Fruit fly (Drosophila melanogaster): ENCODE data around the gene eIF1A.

The eIF1A gene

DNA sequence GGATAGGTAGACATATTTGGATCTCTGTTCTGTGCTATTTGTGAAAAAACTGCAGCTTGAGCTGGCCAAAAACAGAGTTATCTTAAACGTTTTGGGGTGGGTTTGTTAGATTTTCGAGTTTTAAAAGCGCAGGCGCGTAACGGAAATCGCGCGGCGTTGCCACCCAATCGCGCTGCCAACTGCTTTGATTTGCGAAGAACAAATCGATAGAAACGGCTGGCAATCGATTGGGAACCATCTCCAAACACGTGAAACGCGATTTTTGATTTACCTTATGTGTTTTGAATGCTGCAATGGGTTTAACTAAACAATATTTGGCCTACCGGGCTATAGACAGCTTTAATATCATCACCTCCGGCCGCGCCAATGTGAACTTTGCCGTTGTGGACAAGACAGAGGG is 9.0 kb downstream of the eIF1A start, which contains the start of the genes CG14312 and CG8064 (continued):
- TF ChIP-seq hbn (GFP tag; IDR thresholded peaks at IDR 0.05; ENCODE audit: partially characterized antibody) = peak; percentile 65
- no peak for TF ChIP-seq h (optimal IDR thresholded peaks at IDR 0.05)
- no peak for TF ChIP-seq ac (GFP tag; optimal IDR thresholded peaks at IDR 0.05)
- TF ChIP-seq jumu (GFP tag; optimal IDR thresholded peaks at IDR 0.05) = no peak
- TF ChIP-seq CG17802 (tag; optimal IDR thresholded peaks at IDR 0.05) = no peak
- TF ChIP-seq tll (GFP tag; optimal IDR thresholded peaks at IDR 0.05) = no peak
- no peak for TF ChIP-seq tio (GFP tag; optimal IDR thresholded peaks at IDR 0.05)
- no peak for TF ChIP-seq kay (GFP tag; optimal IDR thresholded peaks at IDR 0.05)
- no peak for TF ChIP-seq shn (GFP tag; optimal IDR thresholded peaks at IDR 0.05)
- no peak for TF ChIP-seq Blimp-1 (GFP tag; optimal IDR thresholded peaks at IDR 0.05)
- TF ChIP-seq CG9609 (GFP tag; optimal IDR thresholded peaks at IDR 0.05) = no peak
- TF ChIP-seq Ptx1 (GFP tag; IDR thresholded peaks at IDR 0.05) = no peak
- no peak for TF ChIP-seq CG16863 (GFP tag; optimal IDR thresholded peaks at IDR 0.05)
- TF ChIP-seq CG31441 (GFP tag; IDR thresholded peaks at IDR 0.05) = no peak
- TF ChIP-seq pho (GFP tag; optimal IDR thresholded peaks at IDR 0.05) = no peak
- no peak for TF ChIP-seq CkIIα-i1 (GFP tag; IDR thresholded peaks at IDR 0.05)
- TF ChIP-seq Kr (GFP tag; optimal IDR thresholded peaks at IDR 0.05) = no peak
- peak; percentile 100 for TF ChIP-seq ewg (GFP tag; optimal IDR thresholded peaks at IDR 0.05)
- TF ChIP-seq phol (tag; optimal IDR thresholded peaks at IDR 0.05) = peak; percentile 15
- TF ChIP-seq B-H1 (GFP tag; IDR thresholded peaks at IDR 0.05) = no peak
- peak; percentile 48 for TF ChIP-seq onecut (GFP tag; IDR thresholded peaks at IDR 0.05)
- TF ChIP-seq tna (GFP tag; IDR thresholded peaks at IDR 0.05; ENCODE audit: partially characterized antibody) = no peak
- no peak for TF ChIP-seq chm (GFP tag; IDR thresholded peaks at IDR 0.05)
- no peak for TF ChIP-seq CG13123 (GFP tag; optimal IDR thresholded peaks at IDR 0.05)
- TF ChIP-seq CG4707 (GFP tag; optimal IDR thresholded peaks at IDR 0.05) = no peak
- TF ChIP-seq Abd-B (GFP tag; optimal IDR thresholded peaks at IDR 0.05) = no peak
- no peak for TF ChIP-seq sima (GFP tag; optimal IDR thresholded peaks at IDR 0.05)
- no peak for TF ChIP-seq CG12391 (tag; optimal IDR thresholded peaks at IDR 0.05)
- no peak for TF ChIP-seq zfh2 (GFP tag; optimal IDR thresholded peaks at IDR 0.05)
- TF ChIP-seq Dad (GFP tag; optimal IDR thresholded peaks at IDR 0.05) = no peak
- TF ChIP-seq Sry-β (GFP tag; optimal IDR thresholded peaks at IDR 0.05) = no peak
- TF ChIP-seq Spps (tag; optimal IDR thresholded peaks at IDR 0.05) = no peak
- TF ChIP-seq Deaf1 (tag; optimal IDR thresholded peaks at IDR 0.05) = no peak
- no peak for TF ChIP-seq CG6813 (GFP tag; optimal IDR thresholded peaks at IDR 0.05)
- TF ChIP-seq CG11093 (GFP tag; IDR thresholded peaks at IDR 0.05) = no peak
- no peak for TF ChIP-seq pb (GFP tag; optimal IDR thresholded peaks at IDR 0.05)
- no peak for TF ChIP-seq cato (GFP tag; optimal IDR thresholded peaks at IDR 0.05; ENCODE audit: borderline replicate concordance)
- TF ChIP-seq CG8765 (GFP tag; IDR thresholded peaks at IDR 0.05) = no peak
- TF ChIP-seq toy (GFP tag; IDR thresholded peaks at IDR 0.05) = no peak
- no peak for TF ChIP-seq CG2889 (GFP tag; IDR thresholded peaks at IDR 0.05)
- no peak for TF ChIP-seq CG8478 (optimal IDR thresholded peaks at IDR 0.05)
- no peak for TF ChIP-seq D (optimal IDR thresholded peaks at IDR 0.05)
- TF ChIP-seq D (GFP tag; optimal IDR thresholded peaks at IDR 0.05) = no peak
- no peak for TF ChIP-seq Hr39 (optimal IDR thresholded peaks at IDR 0.05)
- TF ChIP-seq CG4360 (GFP tag; IDR thresholded peaks at IDR 0.05) = no peak
- TF ChIP-seq CG2202 (tag; optimal IDR thresholded peaks at IDR 0.05) = no peak
- TF ChIP-seq CG30020 (tag; optimal IDR thresholded peaks at IDR 0.05) = no peak
- TF ChIP-seq CG10431 (GFP tag; optimal IDR thresholded peaks at IDR 0.05) = no peak
- TF ChIP-seq Ets97D (GFP tag; optimal IDR thresholded peaks at IDR 0.05) = peak; percentile 62
- no peak for TF ChIP-seq fd102C (GFP tag; optimal IDR thresholded peaks at IDR 0.05)
- TF ChIP-seq CG15073 (GFP tag; optimal IDR thresholded peaks at IDR 0.05) = no peak
- TF ChIP-seq CG10654 (GFP tag; optimal IDR thresholded peaks at IDR 0.05) = no peak
- no peak for TF ChIP-seq CG3407 (GFP tag; optimal IDR thresholded peaks at IDR 0.05)
